Worm (Caenorhabditis elegans): Measurements from ENCODE around the gene Y50D7A.10.

Y50D7A.10 gene

DNA sequence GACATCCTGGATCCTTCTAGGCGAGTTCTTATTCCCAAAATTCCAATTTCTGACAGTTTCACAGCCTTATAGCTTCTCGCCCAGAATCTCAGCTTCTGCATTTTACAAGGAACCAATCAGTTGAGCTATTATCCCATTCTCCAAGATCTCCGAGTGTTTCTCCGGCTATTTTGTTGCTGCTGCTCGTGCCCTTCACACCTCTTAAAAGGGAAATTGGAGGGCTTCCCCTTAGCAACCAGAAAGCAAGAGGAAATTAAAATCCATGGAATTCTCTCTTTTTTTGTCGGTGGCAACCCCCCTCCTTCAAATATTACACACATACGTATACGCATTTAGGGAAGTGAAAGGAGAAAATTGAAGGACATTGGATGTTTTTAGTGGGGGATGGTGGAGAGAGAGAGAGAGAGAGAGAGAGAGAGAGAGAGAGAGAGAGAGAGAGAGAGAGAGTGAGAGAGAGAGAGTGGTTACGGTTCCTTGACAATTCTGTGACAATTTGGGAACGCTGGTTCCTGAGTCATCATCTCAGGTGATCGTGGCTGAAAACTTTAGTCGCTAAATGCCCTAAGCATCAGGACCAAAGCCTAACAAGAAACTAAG is 36.7 kb downstream of the Y50D7A.10 start:
- TF ChIP-seq bed-1 (GFP tag; IDR thresholded peaks at IDR 0.05) (no peak), mel-28 (tag; optimal IDR thresholded peaks at IDR 0.05; ENCODE audit: borderline replicate concordance) (no peak), ceh-27 (GFP tag; optimal IDR thresholded peaks at IDR 0.05) (peak; percentile 63), hmg-1.2 (GFP tag; IDR thresholded peaks at IDR 0.05) (0 out of 2 replicates have a peak, but pooled peaks have one; percentile 9)

DNA sequence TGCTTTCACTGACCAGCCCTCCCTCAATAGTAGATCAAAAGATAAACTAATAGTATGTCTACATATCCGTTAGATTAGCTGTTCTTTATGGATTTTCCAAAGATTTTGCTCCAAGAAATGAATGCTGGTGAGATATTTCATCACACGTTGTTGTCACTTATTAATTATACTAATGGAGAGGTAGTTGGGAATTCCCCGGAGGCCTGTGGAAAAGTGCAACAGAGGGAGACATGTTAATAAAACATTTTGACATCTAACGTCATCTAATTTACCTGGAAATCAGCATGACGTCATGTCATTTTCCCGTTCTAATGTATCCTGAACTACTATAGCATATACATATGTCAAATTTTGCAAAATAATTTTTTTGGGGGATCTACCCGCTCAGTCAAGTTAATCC is 37.7 kb downstream of the Y50D7A.10 start:
- TF ChIP-seq F37B4.10 (GFP tag; IDR thresholded peaks at IDR 0.05), result no peak
- TF ChIP-seq mcd-1 (GFP tag; IDR thresholded peaks at IDR 0.05), result no peak
- no peak for TF ChIP-seq F10E7.11 (tag; optimal IDR thresholded peaks at IDR 0.05)
- no peak for TF ChIP-seq zfh-2 (GFP tag; conservative IDR thresholded peaks at IDR 0.05)
- no peak for TF ChIP-seq F52B5.7 (tag; optimal IDR thresholded peaks at IDR 0.05)
- TF ChIP-seq dpff-1 (tag; optimal IDR thresholded peaks at IDR 0.05), result no peak
- TF ChIP-seq tbp1 (GFP tag; optimal IDR thresholded peaks at IDR 0.05), result no peak
- no peak for TF ChIP-seq mel-28 (tag; optimal IDR thresholded peaks at IDR 0.05; ENCODE audit: borderline replicate concordance)
- no peak for TF ChIP-seq somi-1 (GFP tag; optimal IDR thresholded peaks at IDR 0.05)

DNA sequence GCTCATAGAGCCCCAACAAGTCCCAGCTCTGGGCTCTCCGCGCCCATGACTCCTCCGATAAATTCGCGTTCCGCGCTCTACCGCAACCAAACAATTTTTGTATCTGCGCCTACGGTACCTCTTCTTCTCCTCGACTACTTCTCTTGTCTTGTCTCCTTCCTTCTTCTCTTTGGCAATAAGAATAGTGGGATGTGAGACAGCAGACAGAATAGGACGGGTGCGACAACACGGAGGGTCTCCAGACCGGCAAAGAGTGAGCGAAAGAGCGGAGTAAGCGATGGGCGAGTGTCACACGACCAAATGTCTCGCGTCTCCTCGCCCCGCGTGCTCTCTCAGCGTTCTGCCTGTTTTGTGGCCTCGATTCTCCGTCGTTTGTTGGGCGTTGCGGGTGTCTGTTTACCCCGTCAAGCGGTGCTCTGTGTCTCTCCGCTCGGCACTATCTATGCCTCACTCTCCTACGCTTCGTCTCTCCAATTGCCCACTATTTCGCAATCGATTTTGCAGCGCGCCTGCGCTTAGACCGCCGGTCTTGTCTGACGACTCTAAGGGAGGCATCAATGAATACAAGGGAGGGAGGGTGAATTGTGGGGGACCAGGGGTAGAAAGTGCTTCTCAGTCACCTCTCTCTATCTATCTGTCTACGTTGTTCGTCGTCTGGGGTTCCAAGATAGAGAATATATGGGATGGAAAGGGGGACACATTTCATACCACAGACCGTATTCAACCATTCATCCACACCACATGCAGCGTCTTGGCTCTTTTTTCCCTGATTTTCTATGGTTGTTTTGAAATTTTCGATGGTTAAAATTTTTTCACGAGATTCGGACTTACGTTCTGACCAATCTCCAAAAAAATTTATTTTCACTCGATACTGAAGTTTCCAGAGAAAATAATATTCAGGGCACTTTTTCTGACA is 39.5 kb downstream of the Y50D7A.10 start, which contains the start of gene gei-4:
Gene gei-4, minus strand, starts transcription at position 256 of the 916 bp plus-strand sequence.
- TF ChIP-seq lin-26 (GFP tag; IDR thresholded peaks at IDR 0.05) (peak; percentile 46; the same call in 1 of the 2 replicates), F22D6.2 (tag; optimal IDR thresholded peaks at IDR 0.05) (peak; percentile 51), nhr-80 (tag; optimal IDR thresholded peaks at IDR 0.05) (peak; percentile 91), tlf-1 (GFP tag; optimal IDR thresholded peaks at IDR 0.05) (peak; percentile 32), gei-17 (GFP tag; optimal IDR thresholded peaks at IDR 0.05) (peak; percentile 58), egrh-3 (GFP tag; IDR thresholded peaks at IDR 0.05) (peak; percentile 77), dpff-1 (tag; optimal IDR thresholded peaks at IDR 0.05) (no peak), sea-2 (GFP tag; IDR thresholded peaks at IDR 0.05) (0 out of 2 replicates have a peak, but pooled peaks have one; percentile 8), lin-35 (GFP tag; optimal IDR thresholded peaks at IDR 0.05) (peak in 1 of 3 experiments; percentile 52), ets-4 (GFP tag; optimal IDR thresholded peaks at IDR 0.05) (peak; percentile 79), ccch-3 (GFP tag; optimal IDR thresholded peaks at IDR 0.05) (no peak), C06A6.2 (GFP tag; conservative IDR thresholded peaks at IDR 0.05) (0 out of 2 replicates have a peak, but pooled peaks have one; percentile 25), ztf-3 (GFP tag; optimal IDR thresholded peaks at IDR 0.05) (peak; percentile 13), hmg-20 (GFP tag; IDR thresholded peaks at IDR 0.05) (peak; percentile 54; the same call in 1 of the 2 replicates), lin-54 (GFP tag; optimal IDR thresholded peaks at IDR 0.05) (peak; percentile 38), Y67H2A.10 (GFP tag; conservative IDR thresholded peaks at IDR 0.05) (0 out of 2 replicates have a peak, but pooled peaks have one; percentile 47), ztf-6 (GFP tag; IDR thresholded peaks at IDR 0.05) (0 out of 2 replicates have a peak, but pooled peaks have one; percentile 15), ztf-26 (tag; optimal IDR thresholded peaks at IDR 0.05) (peak; percentile 79), sptf-2 (GFP tag; optimal IDR thresholded peaks at IDR 0.05) (peak; percentile 86), ama-1 (optimal IDR thresholded peaks at IDR 0.05) (peak; percentile 62), ama-1 (GFP tag; optimal IDR thresholded peaks at IDR 0.05) (no peak), tbp1 (GFP tag; optimal IDR thresholded peaks at IDR 0.05) (peak; percentile 50), lin-40 (tag; optimal IDR thresholded peaks at IDR 0.05) (peak; percentile 92), attf-5 (GFP tag; optimal IDR thresholded peaks at IDR 0.05) (peak; percentile 85), T07F8.4 (tag; optimal IDR thresholded peaks at IDR 0.05) (peak; percentile 31), ekl-4 (GFP tag; IDR thresholded peaks at IDR 0.05) (peak; percentile 64), madf-3 (GFP tag; IDR thresholded peaks at IDR 0.05) (0 out of 2 replicates have a peak, but pooled peaks have one; percentile 21), nhr-90 (tag; optimal IDR thresholded peaks at IDR 0.05) (peak; percentile 24), athp-1 (tag; optimal IDR thresholded peaks at IDR 0.05) (no peak), cebp-1 (GFP tag; IDR thresholded peaks at IDR 0.05) (peak; percentile 95), cebp-1 (tag; optimal IDR thresholded peaks at IDR 0.05) (peak; percentile 100), rcor-1 (GFP tag; IDR thresholded peaks at IDR 0.05) (0 out of 2 replicates have a peak, but pooled peaks have one; percentile 5), nfya-2 (GFP tag; IDR thresholded peaks at IDR 0.05) (no peak)
